Worm (Caenorhabditis elegans): ENCODE results near the gene F15B10.3.

DNA sequence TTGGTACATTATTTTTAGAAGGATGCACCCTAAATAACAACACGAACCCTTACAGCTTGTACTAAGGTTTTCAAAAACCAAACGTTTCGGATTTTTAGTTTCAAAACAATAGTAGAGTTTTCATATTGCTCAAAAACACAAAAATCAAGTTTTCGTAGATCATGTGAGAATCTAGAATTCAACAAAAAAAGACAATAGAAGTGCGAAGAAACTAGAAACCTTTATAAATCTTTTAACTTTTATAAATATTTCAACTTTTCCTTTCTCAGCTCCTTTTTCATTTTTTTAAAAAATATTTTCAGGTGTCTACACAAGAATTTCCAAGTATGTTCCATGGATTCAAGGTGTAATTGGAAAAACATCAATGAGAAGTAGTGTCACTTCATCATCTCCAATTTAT lies 42.0 kb upstream of the F15B10.3 start, which contains the start of gene best-9:
- TF ChIP-seq tbp1 (GFP tag; optimal IDR thresholded peaks at IDR 0.05) (no peak), F52B5.7 (tag; optimal IDR thresholded peaks at IDR 0.05) (no peak), F49E8.2 (tag; optimal IDR thresholded peaks at IDR 0.05; ENCODE audit: insufficient read depth) (no peak), nhr-90 (tag; optimal IDR thresholded peaks at IDR 0.05) (no peak), unc-62 (GFP tag; optimal IDR thresholded peaks at IDR 0.05) (no peak), Y56A3A.18 (GFP tag; IDR thresholded peaks at IDR 0.05) (no peak)

All from whole organism, young adult.